Worm (Caenorhabditis elegans): Measurements from ENCODE around the gene Y67H2A.10.
A peak's percentile ranks its signal among the peaks of the same experiment; 100 is the strongest.

ce11 chrIV:13253841-13254240 lies 35.5 kb downstream of the Y67H2A.10 start, which contains the start of gene ttr-45:
- no peak for TF ChIP-seq ztf-11 (tag; optimal IDR thresholded peaks at IDR 0.05)
- TF ChIP-seq lin-13 (tag; optimal IDR thresholded peaks at IDR 0.05) = no peak
- no peak for TF ChIP-seq nhr-237 (tag; optimal IDR thresholded peaks at IDR 0.05)
- TF ChIP-seq hlh-1 (tag; optimal IDR thresholded peaks at IDR 0.05) = peak; percentile 11
- no peak for TF ChIP-seq unc-120 (tag; optimal IDR thresholded peaks at IDR 0.05; ENCODE audit: poor library complexity, severe bottlenecking)
- TF ChIP-seq elt-3 (tag; optimal IDR thresholded peaks at IDR 0.05) = no peak
- TF ChIP-seq nhr-12 (tag; optimal IDR thresholded peaks at IDR 0.05) = no peak
- TF ChIP-seq blmp-1 (tag; optimal IDR thresholded peaks at IDR 0.05) = no peak
- no peak for TF ChIP-seq pha-4 (tag; optimal IDR thresholded peaks at IDR 0.05)
- TF ChIP-seq snpc-4 (tag; optimal IDR thresholded peaks at IDR 0.05) = no peak
- TF ChIP-seq nhr-28 (tag; optimal IDR thresholded peaks at IDR 0.05) = no peak
- TF ChIP-seq unc-62 (GFP tag; optimal IDR thresholded peaks at IDR 0.05) = peak; percentile 22

All from whole organism, mixed stage, embryonic.